Worm (Caenorhabditis elegans) whole organism, L4 larva: ENCODE results near the gene C49C8.6.

Source experiments
- Y105C5A.15 ChIP-seq: fragments of 200-800 bp; sonication (Bioruptor generic); IDR thresholded peaks from 2 replicates; pipeline ENCODE4 v1.3.6; 2022; ENCODE audit warnings: missing genetic modification characterization, missing compliant biosample characterization
- ceh-44 ChIP-seq: fragments of 200-800 bp; sonication (Bioruptor generic); IDR thresholded peaks from 2 replicates; pipeline ENCODE4 v1.3.6; 2022; ENCODE audit warnings: missing genetic modification reagents, missing genetic modification characterization, missing compliant biosample characterization
- daf-16 ChIP-seq, 3 experiments: sonication (generic microtip); optimal IDR thresholded peaks; 2 replicates each; lab custom pipeline; 2016 to 2017; ENCODE audit warnings: missing genetic modification characterization in 3 of 3, missing genetic modification reagents in 3 of 3, mild to moderate bottlenecking in 2 of 3, missing compliant biosample characterization in 2 of 3, missing biosample characterization in 1 of 3, moderate library complexity in 1 of 3
- dpl-1 ChIP-seq: fragments of 150-350 bp; optimal IDR thresholded peaks from 2 replicates; lab custom pipeline; 2014; ENCODE audit warnings: missing biosample characterization, missing genetic modification reagents, missing genetic modification characterization
- hlh-30 ChIP-seq: sonication (generic microtip); optimal IDR thresholded peaks from 2 replicates; lab custom pipeline; 2017; ENCODE audit warnings: antibody characterized with exemption, mild to moderate bottlenecking, missing genetic modification characterization, missing compliant biosample characterization; ENCODE audit not compliant: insufficient read depth
- lin-13 ChIP-seq: fragments of 150-350 bp; optimal IDR thresholded peaks from 2 replicates; lab custom pipeline; 2014; ENCODE audit warnings: missing biosample characterization, missing genetic modification reagents, missing genetic modification characterization
- ztf-7 ChIP-seq: fragments of 150-350 bp; optimal IDR thresholded peaks from 2 replicates; lab custom pipeline; 2014; ENCODE audit warnings: missing biosample characterization, missing genetic modification characterization

DNA sequence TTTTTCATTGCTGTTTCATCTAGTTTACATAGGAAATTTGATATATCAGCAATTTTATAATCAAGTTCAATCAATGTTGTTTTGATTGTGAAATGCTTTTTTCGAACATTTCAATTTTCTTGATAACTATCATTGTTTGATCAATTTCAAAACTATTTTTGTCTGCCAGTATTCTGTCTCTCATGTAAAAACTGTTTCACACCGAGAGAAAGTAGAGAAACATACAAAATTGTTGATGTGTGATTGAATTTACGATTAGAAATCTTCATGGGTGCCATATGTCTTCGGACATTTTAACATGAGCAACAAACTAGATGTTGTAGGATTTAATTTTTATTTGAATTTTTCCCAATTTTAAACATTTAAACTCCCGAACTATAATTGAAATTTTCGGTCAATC, 7.3 kb downstream of the C49C8.6 start, which contains the start of gene C49C8.2:
- TF ChIP-seq lin-13 (GFP tag; lab: Kevin White, UChicago) (no peak), daf-16 (GFP tag; optimal IDR thresholded peaks at IDR 0.05; lab: Kevin White, UChicago) (no peak), daf-16 (tag; optimal IDR thresholded peaks at IDR 0.05; lab: Kevin White, UChicago) (peak; percentile 66), dpl-1 (GFP tag; lab: Kevin White, UChicago) (no peak), ceh-44 (GFP tag; lab: Robert Waterston, UW) (no peak), ztf-7 (tag; lab: Kevin White, UChicago) (no peak), Y105C5A.15 (GFP tag; lab: Robert Waterston, UW) (no peak), hlh-30 (no peak)
